Fruit fly (Drosophila melanogaster): ENCODE measurements around the gene CG31810.

CG31810 gene

DNA sequence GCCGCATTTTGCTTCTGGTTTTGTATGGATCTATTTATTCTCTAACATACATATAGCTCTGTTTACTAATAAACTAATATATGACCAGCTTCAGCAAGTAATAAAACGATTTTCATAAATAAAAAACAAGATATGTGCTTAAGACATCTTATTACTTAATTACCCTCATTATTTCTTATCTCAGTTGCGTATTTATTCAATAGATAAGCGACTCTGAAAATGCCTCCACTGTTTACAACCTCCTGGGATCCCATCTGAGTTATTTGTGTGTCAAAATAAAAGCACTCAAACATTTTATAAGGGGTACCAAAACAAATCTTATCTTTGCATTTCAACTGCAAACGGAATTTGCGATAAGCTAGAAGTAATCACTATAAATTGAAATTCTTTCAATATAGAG, 32.5 kb downstream of the CG31810 start (continued):
- TF ChIP-seq CG9817 (tag; optimal IDR thresholded peaks at IDR 0.05) = no peak
- TF ChIP-seq CG4282 (GFP tag; optimal IDR thresholded peaks at IDR 0.05) = no peak
- peak; percentile 8 for TF ChIP-seq CG8281 (tag; optimal IDR thresholded peaks at IDR 0.05)
- TF ChIP-seq ash1 (GFP tag; optimal IDR thresholded peaks at IDR 0.05) = no peak
- TF ChIP-seq CG14710 (tag; optimal IDR thresholded peaks at IDR 0.05) = no peak
- TF ChIP-seq CG11504 (tag; optimal IDR thresholded peaks at IDR 0.05) = no peak
- TF ChIP-seq CG18011 (GFP tag; optimal IDR thresholded peaks at IDR 0.05) = no peak
- TF ChIP-seq D19B (GFP tag; optimal IDR thresholded peaks at IDR 0.05) = no peak
- no peak for TF ChIP-seq jumu (GFP tag; optimal IDR thresholded peaks at IDR 0.05)
- TF ChIP-seq disco-r (GFP tag; optimal IDR thresholded peaks at IDR 0.05) = no peak
- TF ChIP-seq CG6689 (GFP tag; IDR thresholded peaks at IDR 0.05) = no peak
- TF ChIP-seq so (GFP tag; IDR thresholded peaks at IDR 0.05) = no peak
- no peak for TF ChIP-seq CG12391 (tag; optimal IDR thresholded peaks at IDR 0.05)
- no peak for TF ChIP-seq pzg (GFP tag; optimal IDR thresholded peaks at IDR 0.05)
- no peak for TF ChIP-seq Blimp-1 (GFP tag; optimal IDR thresholded peaks at IDR 0.05)
- no peak for TF ChIP-seq dan (GFP tag; IDR thresholded peaks at IDR 0.05)
- TF ChIP-seq CG3163 (GFP tag; optimal IDR thresholded peaks at IDR 0.05) = no peak
- no peak for TF ChIP-seq slou (GFP tag; optimal IDR thresholded peaks at IDR 0.05)
- TF ChIP-seq CG12155 (GFP tag; optimal IDR thresholded peaks at IDR 0.05) = no peak
- peak; percentile 1 for TF ChIP-seq fd3F (GFP tag; optimal IDR thresholded peaks at IDR 0.05)
- no peak for TF ChIP-seq Sox100B (GFP tag; optimal IDR thresholded peaks at IDR 0.05)
- TF ChIP-seq CG9437 (GFP tag; optimal IDR thresholded peaks at IDR 0.05) = no peak
- no peak for TF ChIP-seq ewg (GFP tag; optimal IDR thresholded peaks at IDR 0.05)
- TF ChIP-seq caup (GFP tag; optimal IDR thresholded peaks at IDR 0.05; ENCODE audit: severe bottlenecking) = no peak
- no peak for TF ChIP-seq shn (GFP tag; optimal IDR thresholded peaks at IDR 0.05)
- peak; percentile 32 for TF ChIP-seq CG15514 (GFP tag; optimal IDR thresholded peaks at IDR 0.05)
- no peak for TF ChIP-seq CG2120 (GFP tag; optimal IDR thresholded peaks at IDR 0.05)
- TF ChIP-seq Xbp1 (GFP tag; optimal IDR thresholded peaks at IDR 0.05) = no peak
- no peak for TF ChIP-seq CG5180 (GFP tag; optimal IDR thresholded peaks at IDR 0.05)
- TF ChIP-seq bowl (GFP tag; IDR thresholded peaks at IDR 0.05) = no peak
- no peak for TF ChIP-seq CG1233 (GFP tag; optimal IDR thresholded peaks at IDR 0.05)
- TF ChIP-seq twi (tag; optimal IDR thresholded peaks at IDR 0.05) = no peak
- peak; percentile 14 for TF ChIP-seq CG17359 (tag; optimal IDR thresholded peaks at IDR 0.05)
- no peak for TF ChIP-seq CG12104 (GFP tag; optimal IDR thresholded peaks at IDR 0.05)
- TF ChIP-seq gcm2 (GFP tag; optimal IDR thresholded peaks at IDR 0.05) = no peak
- TF ChIP-seq YL-1 (GFP tag; optimal IDR thresholded peaks at IDR 0.05) = no peak
- TF ChIP-seq PHDP (tag; optimal IDR thresholded peaks at IDR 0.05) = peak; percentile 74
- peak; percentile 12 for TF ChIP-seq CG15601 (tag; optimal IDR thresholded peaks at IDR 0.05)
- TF ChIP-seq CG17802 (tag; optimal IDR thresholded peaks at IDR 0.05) = no peak
- no peak for TF ChIP-seq oc (tag; optimal IDR thresholded peaks at IDR 0.05)
- no peak for TF ChIP-seq CG3726 (GFP tag; IDR thresholded peaks at IDR 0.05)
- TF ChIP-seq Dfd (GFP tag; optimal IDR thresholded peaks at IDR 0.05) = no peak
- TF ChIP-seq B-H2 (GFP tag; optimal IDR thresholded peaks at IDR 0.05) = peak; percentile 77
- TF ChIP-seq trem (tag; optimal IDR thresholded peaks at IDR 0.05) = no peak
- TF ChIP-seq Dek (tag; optimal IDR thresholded peaks at IDR 0.05) = peak; percentile 5
- no peak for TF ChIP-seq unc-4 (GFP tag; IDR thresholded peaks at IDR 0.05; ENCODE audit: partially characterized antibody)
- no peak for TF ChIP-seq tup (GFP tag; optimal IDR thresholded peaks at IDR 0.05)
- TF ChIP-seq Jarid2 (GFP tag; optimal IDR thresholded peaks at IDR 0.05) = no peak
- no peak for TF ChIP-seq CG13123 (GFP tag; optimal IDR thresholded peaks at IDR 0.05)
- TF ChIP-seq Sin3A (optimal IDR thresholded peaks at IDR 0.05) = no peak
- TF ChIP-seq CG9876 (GFP tag; optimal IDR thresholded peaks at IDR 0.05) = no peak
